Fruit fly (Drosophila melanogaster) whole organism, pupa: Measurements from ENCODE around the gene Ugt37C2.

ENCODE experiments used
- CG15710 ChIP-seq: fragments of 200-800 bp; sonication (Bioruptor generic); optimal IDR thresholded peaks from 2 replicates; lab custom pipeline; 2018; ENCODE audit warnings: missing biosample characterization, mild to moderate bottlenecking, missing genetic modification characterization, moderate library complexity
- CG17806 ChIP-seq: fragments of 200-800 bp; sonication (Bioruptor generic); optimal IDR thresholded peaks from 2 replicates; lab custom pipeline; 2018; ENCODE audit warnings: missing biosample characterization, mild to moderate bottlenecking, missing genetic modification characterization, moderate library complexity
- CG34367 ChIP-seq: fragments of 200-800 bp; sonication (Bioruptor generic); optimal IDR thresholded peaks from 2 replicates; lab custom pipeline; 2018; ENCODE audit warnings: missing biosample characterization, mild to moderate bottlenecking, missing genetic modification characterization
- D1 ChIP-seq: fragments of 200-800 bp; sonication (Bioruptor generic); optimal IDR thresholded peaks from 2 replicates; lab custom pipeline; 2018; ENCODE audit warnings: missing biosample characterization, mild to moderate bottlenecking, missing genetic modification characterization, moderate library complexity
- Ets98B ChIP-seq: fragments of 200-800 bp; sonication (Bioruptor generic); IDR thresholded peaks from 2 replicates; pipeline ENCODE4 v1.3.6; 2022; ENCODE audit warnings: missing biosample characterization, missing genetic modification characterization
- Pif1A ChIP-seq: fragments of 200-800 bp; sonication (Bioruptor generic); optimal IDR thresholded peaks from 3 replicates; lab custom pipeline; 2016; ENCODE audit warnings: missing biosample characterization, missing genetic modification characterization

DNA sequence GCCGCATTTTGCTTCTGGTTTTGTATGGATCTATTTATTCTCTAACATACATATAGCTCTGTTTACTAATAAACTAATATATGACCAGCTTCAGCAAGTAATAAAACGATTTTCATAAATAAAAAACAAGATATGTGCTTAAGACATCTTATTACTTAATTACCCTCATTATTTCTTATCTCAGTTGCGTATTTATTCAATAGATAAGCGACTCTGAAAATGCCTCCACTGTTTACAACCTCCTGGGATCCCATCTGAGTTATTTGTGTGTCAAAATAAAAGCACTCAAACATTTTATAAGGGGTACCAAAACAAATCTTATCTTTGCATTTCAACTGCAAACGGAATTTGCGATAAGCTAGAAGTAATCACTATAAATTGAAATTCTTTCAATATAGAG lies 25.7 kb downstream of the Ugt37C2 start:
- TF ChIP-seq D1 (tag; lab: Kevin White, UChicago) (no peak), CG17806 (no peak), Ets98B (GFP tag; lab: Robert Waterston, UW) (no peak), CG34367 (tag; lab: Kevin White, UChicago) (no peak), Pif1A (GFP tag; lab: Kevin White, UChicago) (no peak), CG15710 (tag; lab: Kevin White, UChicago) (no peak)
